Fruit fly (Drosophila melanogaster) ovary, adult (tissue): ENCODE measurements around the gene bchs.

Source experiments
- CG17801 ChIP-seq: fragments of 200-800 bp; optimal IDR thresholded peaks from 2 replicates; lab custom pipeline; 2019; ENCODE audit warnings: missing biosample characterization, mild to moderate bottlenecking, missing genetic modification characterization, moderate library complexity; ENCODE audit not compliant: partially characterized antibody

The bchs gene

DNA sequence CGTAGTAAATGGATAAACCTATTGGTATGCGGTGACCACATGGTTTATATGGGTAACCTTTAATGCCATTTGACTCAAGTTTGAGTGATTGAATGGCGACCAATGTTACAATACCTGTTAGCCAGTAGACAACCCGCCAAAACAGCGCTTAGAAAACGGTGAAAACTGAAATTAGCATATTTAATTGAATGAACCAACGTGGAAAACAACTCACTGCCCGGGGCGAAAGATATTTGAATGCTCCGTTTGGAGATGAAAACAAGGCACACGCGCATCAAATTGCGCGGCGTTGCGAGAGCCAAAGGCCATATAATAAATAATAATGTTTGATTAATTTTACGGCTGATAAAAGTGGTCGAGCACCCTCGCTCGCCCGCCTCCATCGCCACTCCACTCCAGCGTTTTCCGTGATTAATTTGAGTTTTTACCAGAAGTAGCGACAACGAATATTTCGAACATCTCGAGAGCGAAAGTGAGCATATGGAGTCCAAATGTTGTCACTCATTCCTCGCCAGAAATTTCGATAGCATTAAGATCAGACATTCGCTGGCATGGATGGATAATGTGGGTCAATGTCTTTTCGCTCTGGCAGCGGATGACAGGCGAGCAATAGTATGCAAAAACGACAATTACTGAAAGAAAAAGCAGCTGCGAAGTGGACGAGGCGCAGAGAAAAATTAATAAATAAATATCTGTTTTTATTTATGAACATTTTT lies 64.3 kb downstream of the bchs start:
- TF ChIP-seq CG17801 (GFP tag; lab: Kevin White, UChicago), result no peak

DNA sequence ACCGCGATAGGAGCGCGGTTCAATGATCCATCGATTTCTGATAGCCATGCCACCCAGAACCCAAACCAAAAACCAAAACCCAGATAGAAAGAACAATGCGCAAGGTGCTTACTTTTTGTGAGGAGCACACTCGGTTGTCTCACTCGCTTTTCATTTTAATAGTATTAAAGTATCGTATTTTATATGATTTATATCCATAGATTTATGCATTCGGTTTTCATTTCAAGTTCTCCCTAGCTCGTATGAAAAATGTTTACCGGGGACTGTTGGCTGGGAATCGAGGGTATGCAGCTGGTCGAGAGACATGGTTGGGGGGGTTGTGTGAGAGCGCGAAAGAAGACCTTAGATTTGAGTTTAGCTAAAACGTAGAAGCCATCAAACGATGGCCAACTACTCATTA lies 65.0 kb downstream of the bchs start:
- TF ChIP-seq CG17801 (GFP tag; lab: Kevin White, UChicago), result peak; percentile 0
